Worm (Caenorhabditis elegans) whole organism, L2 larva: ENCODE measurements around the gene clec-184.
A peak's percentile ranks its signal among the peaks of the same experiment; 100 is the strongest.

ENCODE experiments used
- C34F6.9 ChIP-seq: fragments of 150-350 bp; optimal IDR thresholded peaks from 2 replicates; lab custom pipeline; 2014; ENCODE audit warnings: missing biosample characterization, missing genetic modification characterization
- F13H6.1 ChIP-seq: sonication (generic microtip); optimal IDR thresholded peaks from 2 replicates; lab custom pipeline; 2016; ENCODE audit warnings: missing genetic modification characterization, missing compliant biosample characterization
- R02D3.7 ChIP-seq: fragments of 150-350 bp; optimal IDR thresholded peaks from 2 replicates; lab custom pipeline; 2014; ENCODE audit warnings: missing biosample characterization, missing genetic modification characterization
- Y55F3AM.14 ChIP-seq: fragments of 200-800 bp; sonication (Bioruptor generic); optimal IDR thresholded peaks from 2 replicates; lab custom pipeline; 2018; ENCODE audit warnings: mild to moderate bottlenecking, missing genetic modification characterization, missing compliant biosample characterization
- ZK546.5 ChIP-seq: sonication (generic microtip); optimal IDR thresholded peaks from 2 replicates; lab custom pipeline; 2017; ENCODE audit warnings: missing biosample characterization, missing genetic modification characterization
- alr-1 ChIP-seq: fragments of 150-350 bp; optimal IDR thresholded peaks from 2 replicates; lab custom pipeline; 2014; ENCODE audit warnings: missing biosample characterization, missing genetic modification characterization
- aly-2 ChIP-seq: fragments of 150-350 bp; optimal IDR thresholded peaks from 2 replicates; lab custom pipeline; 2014; ENCODE audit warnings: missing biosample characterization, missing genetic modification characterization
- ama-1 ChIP-seq: fragments of 150-350 bp; optimal IDR thresholded peaks from 2 replicates; lab custom pipeline; 2018; ENCODE audit warnings: inconsistent platforms
- blmp-1 ChIP-seq: sonication (generic microtip); optimal IDR thresholded peaks from 2 replicates; lab custom pipeline; 2017; ENCODE audit warnings: missing genetic modification characterization, mild to moderate bottlenecking, missing compliant biosample characterization, antibody characterized with exemption, moderate library complexity; ENCODE audit not compliant: insufficient read depth
- ceh-16 ChIP-seq: fragments of 150-350 bp; optimal IDR thresholded peaks from 2 replicates; lab custom pipeline; 2014; ENCODE audit warnings: missing biosample characterization, missing genetic modification characterization
- ceh-82 ChIP-seq: fragments of 150-350 bp; optimal IDR thresholded peaks from 2 replicates; lab custom pipeline; 2014; ENCODE audit warnings: missing biosample characterization, missing genetic modification characterization
- crh-2 ChIP-seq: sonication (generic microtip); optimal IDR thresholded peaks from 2 replicates; lab custom pipeline; 2017; ENCODE audit warnings: missing biosample characterization, missing genetic modification characterization
- egl-27 ChIP-seq: sonication (generic microtip); optimal IDR thresholded peaks from 3 replicates; lab custom pipeline; 2017; ENCODE audit warnings: missing biosample characterization, missing genetic modification reagents, missing genetic modification characterization
- elt-1 ChIP-seq: fragments of 150-350 bp; optimal IDR thresholded peaks from 2 replicates; lab custom pipeline; 2014; ENCODE audit warnings: missing biosample characterization, missing genetic modification characterization
- elt-3 ChIP-seq: sonication (generic microtip); optimal IDR thresholded peaks from 2 replicates; lab custom pipeline; 2017; ENCODE audit warnings: missing biosample characterization, missing genetic modification characterization
- fos-1 ChIP-seq: fragments of 150-350 bp; optimal IDR thresholded peaks from 2 replicates; lab custom pipeline; 2014; ENCODE audit warnings: missing biosample characterization, missing genetic modification characterization
- gmeb-1 ChIP-seq: fragments of 150-350 bp; optimal IDR thresholded peaks from 2 replicates; lab custom pipeline; 2014; ENCODE audit warnings: missing biosample characterization, missing genetic modification characterization
- lin-11 ChIP-seq: fragments of 150-350 bp; sonication (generic microtip); optimal IDR thresholded peaks from 2 replicates; lab custom pipeline; 2014; ENCODE audit warnings: missing biosample characterization, missing genetic modification characterization, inconsistent platforms, mixed read lengths
- lin-13 ChIP-seq: fragments of 150-350 bp; optimal IDR thresholded peaks from 2 replicates; lab custom pipeline; 2014; ENCODE audit warnings: missing biosample characterization, missing genetic modification reagents, missing genetic modification characterization
- lin-39 ChIP-seq: fragments of 150-350 bp; optimal IDR thresholded peaks from 2 replicates; lab custom pipeline; 2014; ENCODE audit warnings: missing biosample characterization, missing genetic modification reagents, missing genetic modification characterization
- lsy-2 ChIP-seq, 2 experiments: fragments of 150-350 bp in 1 of 2; sonication (generic microtip) in 1 of 2; optimal IDR thresholded peaks; 2 replicates each; lab custom pipeline; 2014 to 2017; ENCODE audit warnings: missing biosample characterization in 2 of 2, missing genetic modification characterization in 2 of 2
- mab-5 ChIP-seq: fragments of 150-350 bp; optimal IDR thresholded peaks from 2 replicates; lab custom pipeline; 2014; ENCODE audit warnings: missing biosample characterization, missing genetic modification characterization
- mbf-1 ChIP-seq: sonication (generic microtip); optimal IDR thresholded peaks from 2 replicates; lab custom pipeline; 2017; ENCODE audit warnings: missing biosample characterization, missing genetic modification characterization
- mdl-1 ChIP-seq, 2 experiments: fragments of 150-350 bp in 1 of 2; sonication (generic microtip) in 1 of 2; optimal IDR thresholded peaks; 2 replicates each; lab custom pipeline; 2017; ENCODE audit warnings: missing biosample characterization in 2 of 2, missing genetic modification characterization in 2 of 2
- nhr-10 ChIP-seq: sonication (generic microtip); optimal IDR thresholded peaks from 2 replicates; lab custom pipeline; 2017; ENCODE audit warnings: missing biosample characterization, missing genetic modification characterization
- nhr-11 ChIP-seq: fragments of 150-350 bp; optimal IDR thresholded peaks from 2 replicates; lab custom pipeline; 2014; ENCODE audit warnings: missing biosample characterization, missing genetic modification characterization
- nhr-12 ChIP-seq: fragments of 150-350 bp; optimal IDR thresholded peaks from 2 replicates; lab custom pipeline; 2014; ENCODE audit warnings: missing biosample characterization, missing genetic modification characterization
- nhr-129 ChIP-seq: fragments of 150-350 bp; optimal IDR thresholded peaks from 2 replicates; lab custom pipeline; 2014; ENCODE audit warnings: missing biosample characterization, missing genetic modification characterization
- nhr-21 ChIP-seq: fragments of 150-350 bp; optimal IDR thresholded peaks from 2 replicates; lab custom pipeline; 2014; ENCODE audit warnings: missing biosample characterization, missing genetic modification characterization
- nhr-23 ChIP-seq: fragments of 150-350 bp; optimal IDR thresholded peaks from 2 replicates; lab custom pipeline; 2014; ENCODE audit warnings: missing biosample characterization, missing genetic modification reagents, missing genetic modification characterization
- nhr-237 ChIP-seq: fragments of 150-350 bp; optimal IDR thresholded peaks from 2 replicates; lab custom pipeline; 2014; ENCODE audit warnings: missing biosample characterization, missing genetic modification characterization
- nhr-25 ChIP-seq: fragments of 150-350 bp; sonication (generic microtip); optimal IDR thresholded peaks from 3 replicates; lab custom pipeline; 2014; ENCODE audit warnings: missing biosample characterization, missing genetic modification characterization
- nhr-6 ChIP-seq: fragments of 150-350 bp; optimal IDR thresholded peaks from 2 replicates; lab custom pipeline; 2014; ENCODE audit warnings: missing biosample characterization, missing genetic modification characterization
- nhr-77 ChIP-seq: fragments of 150-350 bp; optimal IDR thresholded peaks from 2 replicates; lab custom pipeline; 2014; ENCODE audit warnings: missing biosample characterization, missing genetic modification characterization
- peb-1 ChIP-seq: fragments of 150-350 bp; optimal IDR thresholded peaks from 2 replicates; lab custom pipeline; 2014; ENCODE audit warnings: missing biosample characterization, missing genetic modification characterization
- sem-4 ChIP-seq: fragments of 150-350 bp; optimal IDR thresholded peaks from 2 replicates; lab custom pipeline; 2014; ENCODE audit warnings: missing biosample characterization, missing genetic modification reagents, missing genetic modification characterization
- skn-1 ChIP-seq: sonication (generic microtip); optimal IDR thresholded peaks from 2 replicates; lab custom pipeline; 2017; ENCODE audit warnings: missing biosample characterization, missing genetic modification characterization
- sma-3 ChIP-seq: sonication (generic microtip); optimal IDR thresholded peaks from 2 replicates; lab custom pipeline; 2016; ENCODE audit warnings: missing genetic modification reagents, missing genetic modification characterization, missing compliant biosample characterization
- sma-9 ChIP-seq, 2 experiments: fragments of 150-350 bp in 1 of 2; sonication (generic microtip) in 1 of 2; optimal IDR thresholded peaks; 2 replicates each; lab custom pipeline; 2014 to 2016; ENCODE audit warnings: missing genetic modification characterization in 2 of 2, mild to moderate bottlenecking in 1 of 2, missing biosample characterization in 1 of 2, missing compliant biosample characterization in 1 of 2, missing genetic modification reagents in 1 of 2, moderate library complexity in 1 of 2
- snpc-4 ChIP-seq: fragments of 150-350 bp; optimal IDR thresholded peaks from 2 replicates; lab custom pipeline; 2014; ENCODE audit warnings: missing biosample characterization, missing genetic modification characterization
- unc-39 ChIP-seq: fragments of 150-350 bp; optimal IDR thresholded peaks from 2 replicates; lab custom pipeline; 2014; ENCODE audit warnings: missing biosample characterization, missing genetic modification characterization
- unc-55 ChIP-seq: fragments of 150-350 bp; sonication (generic microtip); optimal IDR thresholded peaks from 3 replicates; lab custom pipeline; 2014; ENCODE audit warnings: missing biosample characterization, missing genetic modification reagents, missing genetic modification characterization
- unc-62 ChIP-seq: fragments of 150-350 bp; optimal IDR thresholded peaks from 2 replicates; lab custom pipeline; 2014; ENCODE audit warnings: missing biosample characterization, missing genetic modification reagents, missing genetic modification characterization
- zag-1 ChIP-seq: fragments of 150-350 bp; optimal IDR thresholded peaks from 2 replicates; lab custom pipeline; 2014; ENCODE audit warnings: missing biosample characterization, missing genetic modification characterization
- ztf-1 ChIP-seq: fragments of 200-800 bp; sonication (Bioruptor generic); conservative IDR thresholded peaks from 2 replicates; pipeline ENCODE4 v1.3.6; 2022; ENCODE audit warnings: missing genetic modification characterization, missing compliant biosample characterization
- ztf-11 ChIP-seq: sonication (generic microtip); optimal IDR thresholded peaks from 2 replicates; lab custom pipeline; 2017; ENCODE audit warnings: missing biosample characterization, missing genetic modification characterization

The clec-184 gene

ce11 chrIV:12398437-12398836 lies 34.0 kb upstream of the clec-184 start, which contains the start of gene acs-20:
Gene acs-20 (minus strand): TSS chrIV:12398706.
- TF ChIP-seq nhr-237 (tag; lab: Kevin White, UChicago), result no peak

- TF ChIP-seq nhr-237 (tag; lab: Kevin White, UChicago), result no peak
- TF ChIP-seq fos-1 (tag; lab: Kevin White, UChicago), result peak; percentile 52
These were observed 32.5 kb upstream of the clec-184 start for ce11 chrIV:12399983-12400382.

ce11 chrIV:12403440-12403839 lies 29.0 kb upstream of the clec-184 start:
- TF ChIP-seq blmp-1, result peak; percentile 14
- no peak for TF ChIP-seq F13H6.1 (tag; lab: Kevin White, UChicago)
- TF ChIP-seq sem-4 (tag; lab: Kevin White, UChicago), result no peak
- TF ChIP-seq lin-13 (GFP tag; lab: Kevin White, UChicago), result no peak
- no peak for TF ChIP-seq ceh-16 (tag; lab: Kevin White, UChicago)
- peak; percentile 24 for TF ChIP-seq nhr-129 (tag; lab: Kevin White, UChicago)
- TF ChIP-seq Y55F3AM.14 (GFP tag; lab: Kevin White, UChicago), result no peak
- TF ChIP-seq nhr-25, result peak; percentile 36
- no peak for TF ChIP-seq unc-55 (GFP tag; lab: Kevin White, UChicago)
- no peak for TF ChIP-seq nhr-77 (tag; lab: Kevin White, UChicago)
- peak; percentile 74 for TF ChIP-seq nhr-21

- peak; percentile 95 for TF ChIP-seq gmeb-1 (tag; lab: Kevin White, UChicago)
- peak; percentile 45 for TF ChIP-seq ceh-16 (tag; lab: Kevin White, UChicago)
- no peak for TF ChIP-seq skn-1 (tag; lab: Kevin White, UChicago)
- peak; percentile 79 for TF ChIP-seq lin-11 (tag; lab: Kevin White, UChicago)
- TF ChIP-seq Y55F3AM.14 (GFP tag; lab: Kevin White, UChicago), result no peak
- peak; percentile 81 for TF ChIP-seq sma-9 (GFP tag; optimal IDR thresholded peaks at IDR 0.05; lab: Kevin White, UChicago)
- TF ChIP-seq sma-9 (tag; optimal IDR thresholded peaks at IDR 0.05; lab: Kevin White, UChicago), result no peak
- peak; percentile 22 for TF ChIP-seq mab-5 (tag; lab: Kevin White, UChicago)
- no peak for TF ChIP-seq nhr-237 (tag; lab: Kevin White, UChicago)
- TF ChIP-seq nhr-6 (tag; lab: Kevin White, UChicago), result no peak
- TF ChIP-seq nhr-11 (tag; lab: Kevin White, UChicago), result no peak
- TF ChIP-seq sem-4 (tag; lab: Kevin White, UChicago), result peak; percentile 72
- TF ChIP-seq mbf-1 (tag; lab: Kevin White, UChicago), result no peak
- TF ChIP-seq zag-1 (tag; lab: Kevin White, UChicago), result peak; percentile 63
- TF ChIP-seq aly-2 (tag; lab: Kevin White, UChicago), result no peak
- TF ChIP-seq R02D3.7 (tag; lab: Kevin White, UChicago), result no peak
- no peak for TF ChIP-seq blmp-1
- TF ChIP-seq ZK546.5, result peak; percentile 73
- TF ChIP-seq fos-1 (tag; lab: Kevin White, UChicago), result peak; percentile 80
- TF ChIP-seq nhr-23 (tag; lab: Kevin White, UChicago), result no peak
- no peak for TF ChIP-seq nhr-77 (tag; lab: Kevin White, UChicago)
- peak; percentile 65 for TF ChIP-seq nhr-21
- no peak for TF ChIP-seq elt-1 (tag; lab: Kevin White, UChicago)
- TF ChIP-seq sma-3 (GFP tag; lab: Kevin White, UChicago), result peak; percentile 64
- TF ChIP-seq ama-1, result peak; percentile 56
- TF ChIP-seq alr-1 (tag; lab: Kevin White, UChicago), result no peak
- TF ChIP-seq peb-1 (tag; lab: Kevin White, UChicago), result no peak
- no peak for TF ChIP-seq ztf-11 (tag; lab: Kevin White, UChicago)
- TF ChIP-seq F13H6.1 (tag; lab: Kevin White, UChicago), result peak; percentile 48
- TF ChIP-seq nhr-129 (tag; lab: Kevin White, UChicago), result peak; percentile 99
- no peak for TF ChIP-seq ztf-1 (GFP tag; lab: Robert Waterston, UW)
- TF ChIP-seq snpc-4 (tag; lab: Kevin White, UChicago), result no peak
- TF ChIP-seq egl-27 (tag; lab: Kevin White, UChicago), result peak; percentile 12
- no peak for TF ChIP-seq unc-62 (GFP tag; lab: Kevin White, UChicago)
- no peak for TF ChIP-seq elt-3 (tag; lab: Kevin White, UChicago)
- peak; percentile 78 to 95 for TF ChIP-seq lsy-2 (tag; optimal IDR thresholded peaks at IDR 0.05; lab: Kevin White, UChicago)
- TF ChIP-seq ceh-82 (tag; lab: Kevin White, UChicago), result no peak
- peak; percentile 97 for TF ChIP-seq unc-55 (GFP tag; lab: Kevin White, UChicago)
- TF ChIP-seq mdl-1 (tag; optimal IDR thresholded peaks at IDR 0.05; lab: Kevin White, UChicago), result no peak
- peak; percentile 71 for TF ChIP-seq nhr-25
- TF ChIP-seq C34F6.9, result peak; percentile 85
- no peak for TF ChIP-seq unc-39 (tag; lab: Kevin White, UChicago)
- TF ChIP-seq nhr-10 (tag; lab: Kevin White, UChicago), result no peak
- TF ChIP-seq crh-2 (tag; lab: Kevin White, UChicago), result peak; percentile 87
- TF ChIP-seq nhr-12 (tag; lab: Kevin White, UChicago), result no peak
- TF ChIP-seq lin-39 (tag; lab: Kevin White, UChicago), result no peak
These were observed 28.3 kb upstream of the clec-184 start, which contains the start of gene gex-3 for ce11 chrIV:12404137-12404536. Gene gex-3 (plus strand): TSS chrIV:12404431.
